Fruit fly (Drosophila melanogaster) Kc167 (cell line): ENCODE results near the gene CG6763.

Experiments used
- Myc ChIP-seq: fragments of >200 bp; optimal IDR thresholded peaks from 2 replicates; lab custom pipeline; 2017; ENCODE audit warnings: missing external identifiers
- Sin3A ChIP-seq: fragments of >200 bp; optimal IDR thresholded peaks from 2 replicates; lab custom pipeline; 2018; ENCODE audit warnings: missing external identifiers
- h ChIP-seq: fragments of >200 bp; optimal IDR thresholded peaks from 3 replicates; lab custom pipeline; 2018; ENCODE audit warnings: missing external identifiers
- insv ChIP-seq: fragments of >200 bp; optimal IDR thresholded peaks from 3 replicates; lab custom pipeline; 2018; ENCODE audit warnings: missing external identifiers
- psq ChIP-seq: fragments of >200 bp; optimal IDR thresholded peaks from 2 replicates; lab custom pipeline; 2017; ENCODE audit warnings: missing external identifiers
- ttk ChIP-seq: sonication (Bioruptor generic); optimal IDR thresholded peaks from 2 replicates; lab custom pipeline; 2017; ENCODE audit warnings: missing external identifiers

Gene CG6763

dm6 chr3R:23290089-23290488 is 6.3 kb downstream of the CG6763 start, which contains the start of gene bb8:
Gene bb8, minus strand, starts transcription at chr3R:23290189.
- TF ChIP-seq Myc (lab: Kevin White, UChicago) (no peak), insv (lab: Kevin White, UChicago) (no peak), psq (lab: Kevin White, UChicago) (no peak), h (no peak), Sin3A (lab: Kevin White, UChicago) (no peak), ttk (lab: Kevin White, UChicago) (no peak)

- no peak for TF ChIP-seq Myc (lab: Kevin White, UChicago)
- no peak for TF ChIP-seq ttk (lab: Kevin White, UChicago)
- no peak for TF ChIP-seq h
- TF ChIP-seq psq (lab: Kevin White, UChicago) = no peak
- TF ChIP-seq Sin3A (lab: Kevin White, UChicago) = no peak
- TF ChIP-seq insv (lab: Kevin White, UChicago) = no peak
Measured at dm6 chr3R:23292267-23292666, 8.5 kb downstream of the CG6763 start.

- no peak for TF ChIP-seq psq (lab: Kevin White, UChicago)
- no peak for TF ChIP-seq h
- TF ChIP-seq ttk (lab: Kevin White, UChicago) = no peak
- TF ChIP-seq Myc (lab: Kevin White, UChicago) = no peak
- TF ChIP-seq Sin3A (lab: Kevin White, UChicago) = no peak
- no peak for TF ChIP-seq insv (lab: Kevin White, UChicago)
Measured at dm6 chr3R:23293066-23293777, 9.4 kb downstream of the CG6763 start.

- TF ChIP-seq Myc (lab: Kevin White, UChicago) = no peak
- TF ChIP-seq h = no peak
- no peak for TF ChIP-seq insv (lab: Kevin White, UChicago)
- TF ChIP-seq Sin3A (lab: Kevin White, UChicago) = no peak
- TF ChIP-seq psq (lab: Kevin White, UChicago) = no peak
- TF ChIP-seq ttk (lab: Kevin White, UChicago) = no peak
Measured at dm6 chr3R:23295360-23295772, 11.6 kb downstream of the CG6763 start.

- TF ChIP-seq psq (lab: Kevin White, UChicago) (no peak), Sin3A (lab: Kevin White, UChicago) (no peak), insv (lab: Kevin White, UChicago) (no peak), ttk (lab: Kevin White, UChicago) (no peak), h (no peak)
Measured at dm6 chr3R:23296146-23296545, 12.3 kb downstream of the CG6763 start.

- no peak for TF ChIP-seq psq (lab: Kevin White, UChicago)
- no peak for TF ChIP-seq h
- no peak for TF ChIP-seq ttk (lab: Kevin White, UChicago)
- no peak for TF ChIP-seq Sin3A (lab: Kevin White, UChicago)
- TF ChIP-seq insv (lab: Kevin White, UChicago) = no peak
- TF ChIP-seq Myc (lab: Kevin White, UChicago) = no peak
Measured at dm6 chr3R:23297132-23297862, 13.5 kb downstream of the CG6763 start.

dm6 chr3R:23300091-23300918 is 16.5 kb downstream of the CG6763 start:
- TF ChIP-seq Sin3A (lab: Kevin White, UChicago) (no peak), psq (lab: Kevin White, UChicago) (no peak), h (no peak), insv (lab: Kevin White, UChicago) (no peak), Myc (lab: Kevin White, UChicago) (no peak), ttk (lab: Kevin White, UChicago) (no peak)

dm6 chr3R:23301270-23301669 is 17.5 kb downstream of the CG6763 start:
- TF ChIP-seq psq (lab: Kevin White, UChicago) = no peak

- TF ChIP-seq h (no peak), insv (lab: Kevin White, UChicago) (no peak), psq (lab: Kevin White, UChicago) (no peak), ttk (lab: Kevin White, UChicago) (no peak), Sin3A (lab: Kevin White, UChicago) (no peak), Myc (lab: Kevin White, UChicago) (no peak)
Measured at dm6 chr3R:23302178-23302577, 18.4 kb downstream of the CG6763 start.

dm6 chr3R:23303297-23303696 is 19.5 kb downstream of the CG6763 start:
- no peak for TF ChIP-seq Myc (lab: Kevin White, UChicago)
- no peak for TF ChIP-seq ttk (lab: Kevin White, UChicago)
- TF ChIP-seq Sin3A (lab: Kevin White, UChicago) = no peak

dm6 chr3R:23306828-23307227 is 23.0 kb downstream of the CG6763 start:
- TF ChIP-seq ttk (lab: Kevin White, UChicago) (no peak), insv (lab: Kevin White, UChicago) (no peak), Myc (lab: Kevin White, UChicago) (no peak), Sin3A (lab: Kevin White, UChicago) (no peak), h (no peak), psq (lab: Kevin White, UChicago) (no peak)
